Comparison of ENCODE assay signal across 1 fruit fly cellular context in the genomic region with DNA sequence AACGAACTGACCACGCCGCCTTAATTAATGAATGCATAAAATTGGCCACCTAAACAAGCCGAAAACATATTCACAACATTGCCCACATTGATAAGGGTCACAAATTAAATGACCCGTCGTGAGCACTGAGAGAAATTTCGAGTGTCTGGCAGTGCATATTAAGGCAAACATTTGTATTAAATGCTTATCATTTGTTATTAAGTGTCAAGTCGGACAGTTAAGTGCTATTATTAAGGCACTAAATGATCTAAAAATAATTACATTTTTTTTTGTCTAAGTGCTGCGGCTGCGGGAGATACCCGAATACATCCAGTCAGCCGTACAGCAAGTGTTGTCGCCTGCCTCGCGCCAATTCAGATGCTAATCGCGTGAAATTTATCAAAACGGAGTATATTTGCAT.
TF ChIP-seq lines count a peak whose summit lies in the region.

No protein-coding gene starts in this region.

TF ChIP-seq in whole organism, embryonic, 481 proteins besides CTCF, POLR2A, EP300 and RAD21 (continued from another document and continues in another):
- no peak for TF ChIP-seq MTF-1 (GFP tag; optimal IDR thresholded peaks at IDR 0.05; lab: Kevin White, UChicago; ENCODE audit: borderline replicate concordance)
- no peak for TF ChIP-seq CG10543 (GFP tag; optimal IDR thresholded peaks at IDR 0.05; lab: Kevin White, UChicago)
- TF ChIP-seq tap (tag; optimal IDR thresholded peaks at IDR 0.05; lab: Kevin White, UChicago): peak; percentile 44
- no peak for TF ChIP-seq p53 (GFP tag; optimal IDR thresholded peaks at IDR 0.05; lab: Kevin White, UChicago)
- peak; percentile 38 for TF ChIP-seq Mad (GFP tag; optimal IDR thresholded peaks at IDR 0.05; lab: Kevin White, UChicago)
- peak; percentile 18 for TF ChIP-seq CG4617 (GFP tag; optimal IDR thresholded peaks at IDR 0.05; lab: Kevin White, UChicago; ENCODE audit: borderline replicate concordance)
- TF ChIP-seq CG1832 (GFP tag; optimal IDR thresholded peaks at IDR 0.05; lab: Kevin White, UChicago): no peak
- TF ChIP-seq pho (GFP tag; optimal IDR thresholded peaks at IDR 0.05; lab: Kevin White, UChicago): peak; percentile 44
- peak; percentile 95 for TF ChIP-seq sens (GFP tag; lab: Kevin White, UChicago)
- TF ChIP-seq CG6254 (GFP tag; optimal IDR thresholded peaks at IDR 0.05; lab: Kevin White, UChicago): no peak
- peak; percentile 76 for TF ChIP-seq dysf (GFP tag; IDR thresholded peaks at IDR 0.05; lab: Robert Waterston, UW)
- no peak for TF ChIP-seq CG11696 (GFP tag; IDR thresholded peaks at IDR 0.05; lab: Robert Waterston, UW)
- TF ChIP-seq lab (GFP tag; optimal IDR thresholded peaks at IDR 0.05; lab: Kevin White, UChicago): peak; percentile 72
- peak; percentile 53 for TF ChIP-seq CG14667 (GFP tag; IDR thresholded peaks at IDR 0.05; lab: Robert Waterston, UW)
- TF ChIP-seq cas (GFP tag; IDR thresholded peaks at IDR 0.05; lab: Robert Waterston, UW): 0 out of 2 replicates have a peak, but pooled peaks have one; percentile 19
- TF ChIP-seq eve (GFP tag; optimal IDR thresholded peaks at IDR 0.05; lab: Kevin White, UChicago): peak in 1 of 2 experiments; percentile 55
- 0 out of 2 replicates have a peak, but pooled peaks have one; percentile 22 for TF ChIP-seq CG6272 (GFP tag; IDR thresholded peaks at IDR 0.05; lab: Robert Waterston, UW)
- no peak for TF ChIP-seq CG16813 (GFP tag; IDR thresholded peaks at IDR 0.05; lab: Robert Waterston, UW; ENCODE audit: partially characterized antibody)
- no peak for TF ChIP-seq CG7271 (tag; optimal IDR thresholded peaks at IDR 0.05; lab: Kevin White, UChicago)
- TF ChIP-seq eyg (GFP tag; optimal IDR thresholded peaks at IDR 0.05; lab: Kevin White, UChicago): peak; percentile 34
- TF ChIP-seq Aef1 (GFP tag; IDR thresholded peaks at IDR 0.05; lab: Robert Waterston, UW): peak; percentile 65
- peak; percentile 56; the same call in 1 of the 3 replicates for TF ChIP-seq CG2889 (GFP tag; IDR thresholded peaks at IDR 0.05; lab: Robert Waterston, UW)
- no peak for TF ChIP-seq CG3065 (GFP tag; optimal IDR thresholded peaks at IDR 0.05; lab: Kevin White, UChicago)
- TF ChIP-seq HmgD (GFP tag; optimal IDR thresholded peaks at IDR 0.05; lab: Kevin White, UChicago): no peak
- TF ChIP-seq Awh (GFP tag; IDR thresholded peaks at IDR 0.05; lab: Robert Waterston, UW): peak; percentile 61
- TF ChIP-seq CG4404 (GFP tag; IDR thresholded peaks at IDR 0.05; lab: Robert Waterston, UW): 0 out of 2 replicates have a peak, but pooled peaks have one; percentile 9
- TF ChIP-seq CG9727 (GFP tag; optimal IDR thresholded peaks at IDR 0.05; lab: Kevin White, UChicago): peak; percentile 25
- no peak for TF ChIP-seq HmgZ (tag; optimal IDR thresholded peaks at IDR 0.05; lab: Kevin White, UChicago)
- TF ChIP-seq CG18011 (GFP tag; optimal IDR thresholded peaks at IDR 0.05; lab: Kevin White, UChicago): no peak
- no peak; the same call in 1 of the 2 replicates for TF ChIP-seq CG9215 (GFP tag; IDR thresholded peaks at IDR 0.05; lab: Robert Waterston, UW)
- peak; percentile 40 for TF ChIP-seq Sox100B (GFP tag; optimal IDR thresholded peaks at IDR 0.05; lab: Kevin White, UChicago)
- TF ChIP-seq inv (GFP tag; IDR thresholded peaks at IDR 0.05; lab: Robert Waterston, UW; ENCODE audit: partially characterized antibody): no peak
- no peak for TF ChIP-seq kay (GFP tag; optimal IDR thresholded peaks at IDR 0.05; lab: Kevin White, UChicago)
- peak; percentile 61; the same call in 2 of the 3 replicates for TF ChIP-seq ase (GFP tag; IDR thresholded peaks at IDR 0.05; lab: Robert Waterston, UW)
- TF ChIP-seq esg (GFP tag; conservative IDR thresholded peaks at IDR 0.05; lab: Robert Waterston, UW): peak; percentile 68
- peak; percentile 66 for TF ChIP-seq CG43689 (GFP tag; IDR thresholded peaks at IDR 0.05; lab: Robert Waterston, UW)
- TF ChIP-seq row (GFP tag; IDR thresholded peaks at IDR 0.05; lab: Robert Waterston, UW): peak; percentile 68; the same call in 2 of the 3 replicates
- TF ChIP-seq cad (GFP tag; optimal IDR thresholded peaks at IDR 0.05; lab: Kevin White, UChicago): no peak
- peak; percentile 80 for TF ChIP-seq CG17359 (tag; optimal IDR thresholded peaks at IDR 0.05; lab: Kevin White, UChicago)
- no peak; the same call in 1 of the 2 replicates for TF ChIP-seq klu (GFP tag; IDR thresholded peaks at IDR 0.05; lab: Robert Waterston, UW)
- 0 out of 3 replicates have a peak, but pooled peaks have one; percentile 41 for TF ChIP-seq CG11560 (tag; IDR thresholded peaks at IDR 0.05; lab: Robert Waterston, UW)
- TF ChIP-seq slp2 (GFP tag; optimal IDR thresholded peaks at IDR 0.05; lab: Kevin White, UChicago): peak; percentile 31
- TF ChIP-seq Sox102F (GFP tag; optimal IDR thresholded peaks at IDR 0.05; lab: Kevin White, UChicago): peak; percentile 88
- peak; percentile 22 for TF ChIP-seq CG9437 (GFP tag; optimal IDR thresholded peaks at IDR 0.05; lab: Kevin White, UChicago)
- TF ChIP-seq CG8388 (GFP tag; optimal IDR thresholded peaks at IDR 0.05; lab: Kevin White, UChicago): peak; percentile 45
- TF ChIP-seq Hr51 (GFP tag; optimal IDR thresholded peaks at IDR 0.05; lab: Kevin White, UChicago): peak; percentile 22 to 82
- TF ChIP-seq Fer3 (tag; optimal IDR thresholded peaks at IDR 0.05; lab: Kevin White, UChicago): peak; percentile 46
- peak; percentile 74 for TF ChIP-seq Xbp1 (GFP tag; optimal IDR thresholded peaks at IDR 0.05; lab: Kevin White, UChicago)
- no peak for TF ChIP-seq zen2 (GFP tag; IDR thresholded peaks at IDR 0.05; lab: Robert Waterston, UW; ENCODE audit: partially characterized antibody)
- TF ChIP-seq ERR (GFP tag; optimal IDR thresholded peaks at IDR 0.05; lab: Kevin White, UChicago): no peak
- peak; percentile 67; the same call in 2 of the 3 replicates for TF ChIP-seq zfh1 (GFP tag; IDR thresholded peaks at IDR 0.05; lab: Robert Waterston, UW)
- no peak for TF ChIP-seq Sry-δ (GFP tag; optimal IDR thresholded peaks at IDR 0.05; lab: Kevin White, UChicago)
- TF ChIP-seq Dek (tag; optimal IDR thresholded peaks at IDR 0.05; lab: Kevin White, UChicago): peak; percentile 59
- TF ChIP-seq CG12769 (tag; optimal IDR thresholded peaks at IDR 0.05; lab: Kevin White, UChicago): peak; percentile 88
- TF ChIP-seq Fer1 (GFP tag; optimal IDR thresholded peaks at IDR 0.05; lab: Kevin White, UChicago): no peak
- peak; percentile 61 for TF ChIP-seq tin (GFP tag; optimal IDR thresholded peaks at IDR 0.05; lab: Kevin White, UChicago)
- TF ChIP-seq salm (tag; optimal IDR thresholded peaks at IDR 0.05; lab: Kevin White, UChicago): peak; percentile 47
- no peak for TF ChIP-seq pita (GFP tag; optimal IDR thresholded peaks at IDR 0.05; lab: Kevin White, UChicago)
- peak; percentile 52 for TF ChIP-seq Hr3 (GFP tag; optimal IDR thresholded peaks at IDR 0.05; lab: Kevin White, UChicago)
- peak; percentile 40 for TF ChIP-seq Blimp-1 (GFP tag; optimal IDR thresholded peaks at IDR 0.05; lab: Kevin White, UChicago)
- no peak for TF ChIP-seq toy (GFP tag; IDR thresholded peaks at IDR 0.05; lab: Robert Waterston, UW)
- TF ChIP-seq fd96Cb (tag; optimal IDR thresholded peaks at IDR 0.05; lab: Kevin White, UChicago): peak; percentile 63
- no peak for TF ChIP-seq CG17568 (GFP tag; optimal IDR thresholded peaks at IDR 0.05; lab: Kevin White, UChicago)
- peak; percentile 51; the same call in 1 of the 2 replicates for TF ChIP-seq CG5953 (GFP tag; IDR thresholded peaks at IDR 0.05; lab: Robert Waterston, UW)
- peak; percentile 30 for TF ChIP-seq CrebB (tag; optimal IDR thresholded peaks at IDR 0.05; lab: Kevin White, UChicago)
- peak; percentile 54 for TF ChIP-seq CG16863 (GFP tag; optimal IDR thresholded peaks at IDR 0.05; lab: Kevin White, UChicago)
- TF ChIP-seq insv (GFP tag; optimal IDR thresholded peaks at IDR 0.05; lab: Kevin White, UChicago): no peak
- peak; percentile 29; the same call in 1 of the 3 replicates for TF ChIP-seq croc (GFP tag; conservative IDR thresholded peaks at IDR 0.05; lab: Robert Waterston, UW)
- TF ChIP-seq CG17186 (GFP tag; optimal IDR thresholded peaks at IDR 0.05; lab: Kevin White, UChicago): no peak
- TF ChIP-seq D19B (GFP tag; optimal IDR thresholded peaks at IDR 0.05; lab: Kevin White, UChicago): peak; percentile 27
- no peak for TF ChIP-seq Kr (GFP tag; optimal IDR thresholded peaks at IDR 0.05; lab: Kevin White, UChicago)
- peak; percentile 65 for TF ChIP-seq zfh2 (GFP tag; optimal IDR thresholded peaks at IDR 0.05; lab: Kevin White, UChicago)
- TF ChIP-seq NFAT (GFP tag; IDR thresholded peaks at IDR 0.05; lab: Robert Waterston, UW): peak; percentile 49; the same call in 1 of the 2 replicates
- no peak for TF ChIP-seq PHDP (tag; optimal IDR thresholded peaks at IDR 0.05; lab: Kevin White, UChicago)
- TF ChIP-seq twi (tag; optimal IDR thresholded peaks at IDR 0.05; lab: Kevin White, UChicago): no peak
- TF ChIP-seq Gug (GFP tag; IDR thresholded peaks at IDR 0.05; lab: Robert Waterston, UW): peak; percentile 48; the same call in 2 of the 4 replicates
- peak; percentile 75 for TF ChIP-seq Dip3 (GFP tag; optimal IDR thresholded peaks at IDR 0.05; lab: Kevin White, UChicago)
- TF ChIP-seq CG12391 (tag; optimal IDR thresholded peaks at IDR 0.05; lab: Kevin White, UChicago): peak; percentile 52
- TF ChIP-seq Mes4 (GFP tag; optimal IDR thresholded peaks at IDR 0.05; lab: Kevin White, UChicago): peak; percentile 32
- no peak for TF ChIP-seq CG3163 (GFP tag; optimal IDR thresholded peaks at IDR 0.05; lab: Kevin White, UChicago)
- no peak for TF ChIP-seq fd102C (GFP tag; optimal IDR thresholded peaks at IDR 0.05; lab: Kevin White, UChicago)
- no peak for TF ChIP-seq CG14965 (GFP tag; optimal IDR thresholded peaks at IDR 0.05; lab: Kevin White, UChicago; ENCODE audit: borderline replicate concordance)
- TF ChIP-seq ac (GFP tag; optimal IDR thresholded peaks at IDR 0.05; lab: Kevin White, UChicago): no peak
- TF ChIP-seq luna (GFP tag; optimal IDR thresholded peaks at IDR 0.05; lab: Kevin White, UChicago): peak; percentile 31
- peak; percentile 20 for TF ChIP-seq CG4707 (GFP tag; optimal IDR thresholded peaks at IDR 0.05; lab: Kevin White, UChicago)
- TF ChIP-seq chm (GFP tag; IDR thresholded peaks at IDR 0.05; lab: Robert Waterston, UW): no peak
- no peak for TF ChIP-seq crol (GFP tag; IDR thresholded peaks at IDR 0.05; lab: Robert Waterston, UW)
- peak; percentile 59 for TF ChIP-seq CG13624 (GFP tag; optimal IDR thresholded peaks at IDR 0.05; lab: Kevin White, UChicago)
- TF ChIP-seq jing (GFP tag; optimal IDR thresholded peaks at IDR 0.05; lab: Kevin White, UChicago): peak; percentile 62
- peak; percentile 16 for TF ChIP-seq repo (GFP tag; optimal IDR thresholded peaks at IDR 0.05; lab: Kevin White, UChicago)
- TF ChIP-seq her (GFP tag; optimal IDR thresholded peaks at IDR 0.05; lab: Kevin White, UChicago): peak; percentile 59
- TF ChIP-seq ewg (GFP tag; optimal IDR thresholded peaks at IDR 0.05; lab: Kevin White, UChicago): peak; percentile 44
- no peak for TF ChIP-seq Dref (GFP tag; IDR thresholded peaks at IDR 0.05; lab: Robert Waterston, UW)
- TF ChIP-seq Dp (GFP tag; optimal IDR thresholded peaks at IDR 0.05; lab: Kevin White, UChicago): no peak
- peak; percentile 36 for TF ChIP-seq tio (GFP tag; optimal IDR thresholded peaks at IDR 0.05; lab: Kevin White, UChicago)
- TF ChIP-seq CG8359 (GFP tag; optimal IDR thresholded peaks at IDR 0.05; lab: Kevin White, UChicago; ENCODE audit: borderline replicate concordance): peak; percentile 1
- peak; percentile 41 for TF ChIP-seq CG30431 (GFP tag; optimal IDR thresholded peaks at IDR 0.05; lab: Kevin White, UChicago)
- TF ChIP-seq cwo (GFP tag; optimal IDR thresholded peaks at IDR 0.05; lab: Kevin White, UChicago): peak; percentile 64
- TF ChIP-seq CG7556 (GFP tag; optimal IDR thresholded peaks at IDR 0.05; lab: Kevin White, UChicago): no peak
- TF ChIP-seq pros (GFP tag; optimal IDR thresholded peaks at IDR 0.05; lab: Kevin White, UChicago): no peak
- peak; percentile 15 for TF ChIP-seq sima (GFP tag; optimal IDR thresholded peaks at IDR 0.05; lab: Kevin White, UChicago)
- TF ChIP-seq CG7786 (GFP tag; optimal IDR thresholded peaks at IDR 0.05; lab: Kevin White, UChicago): peak; percentile 43
- no peak for TF ChIP-seq mirr (GFP tag; optimal IDR thresholded peaks at IDR 0.05; lab: Kevin White, UChicago)
- TF ChIP-seq CG6689 (GFP tag; IDR thresholded peaks at IDR 0.05; lab: Robert Waterston, UW): peak; percentile 63; the same call in 1 of the 2 replicates
- TF ChIP-seq CG5180 (GFP tag; optimal IDR thresholded peaks at IDR 0.05; lab: Kevin White, UChicago): peak; percentile 32
- peak; percentile 66 for TF ChIP-seq B-H1 (GFP tag; IDR thresholded peaks at IDR 0.05; lab: Robert Waterston, UW)
- TF ChIP-seq Rfx (GFP tag; IDR thresholded peaks at IDR 0.05; lab: Robert Waterston, UW): peak; percentile 82; the same call in 1 of the 2 replicates
- TF ChIP-seq CG12071 (GFP tag; optimal IDR thresholded peaks at IDR 0.05; lab: Kevin White, UChicago): peak; percentile 63
- TF ChIP-seq Scr (GFP tag; IDR thresholded peaks at IDR 0.05; lab: Robert Waterston, UW; ENCODE audit: partially characterized antibody): no peak
- no peak for TF ChIP-seq CG14860 (GFP tag; IDR thresholded peaks at IDR 0.05; lab: Robert Waterston, UW; ENCODE audit: partially characterized antibody)
- no peak for TF ChIP-seq Trl (optimal IDR thresholded peaks at IDR 0.05; lab: Kevin White, UChicago)
- TF ChIP-seq Trl (GFP tag; optimal IDR thresholded peaks at IDR 0.05; lab: Kevin White, UChicago): peak; percentile 54
- TF ChIP-seq zf30C (GFP tag; optimal IDR thresholded peaks at IDR 0.05; lab: Kevin White, UChicago): no peak
- TF ChIP-seq CG10147 (GFP tag; optimal IDR thresholded peaks at IDR 0.05; lab: Kevin White, UChicago): peak; percentile 11
- TF ChIP-seq Sin3A (optimal IDR thresholded peaks at IDR 0.05; lab: Kevin White, UChicago): no peak
- TF ChIP-seq shn (GFP tag; optimal IDR thresholded peaks at IDR 0.05; lab: Kevin White, UChicago): peak; percentile 14
- TF ChIP-seq z (GFP tag; IDR thresholded peaks at IDR 0.05; lab: Robert Waterston, UW): no peak
- peak; percentile 38 for TF ChIP-seq CG1792 (GFP tag; optimal IDR thresholded peaks at IDR 0.05; lab: Kevin White, UChicago)
- TF ChIP-seq onecut (GFP tag; IDR thresholded peaks at IDR 0.05; lab: Robert Waterston, UW): no peak
- TF ChIP-seq CG18476 (GFP tag; optimal IDR thresholded peaks at IDR 0.05; lab: Kevin White, UChicago): peak; percentile 21
- TF ChIP-seq NK7.1 (GFP tag; optimal IDR thresholded peaks at IDR 0.05; lab: Kevin White, UChicago): no peak
- peak; percentile 80 for TF ChIP-seq ind (GFP tag; optimal IDR thresholded peaks at IDR 0.05; lab: Kevin White, UChicago)
- TF ChIP-seq hth (optimal IDR thresholded peaks at IDR 0.05; lab: Kevin White, UChicago): no peak
- peak; percentile 81 for TF ChIP-seq CG15269 (tag; optimal IDR thresholded peaks at IDR 0.05; lab: Kevin White, UChicago)
- peak; percentile 14 for TF ChIP-seq CG16815 (GFP tag; optimal IDR thresholded peaks at IDR 0.05; lab: Kevin White, UChicago)
